Fruit fly (Drosophila melanogaster) whole organism, prepupa: ENCODE measurements around the gene gry.

Source experiments
- CG10631 ChIP-seq: fragments of 200-800 bp; sonication (Bioruptor generic); optimal IDR thresholded peaks from 2 replicates; lab custom pipeline; 2016; ENCODE audit warnings: missing biosample characterization, missing genetic modification characterization
- CG10669 ChIP-seq: fragments of 200-800 bp; sonication (Bioruptor generic); optimal IDR thresholded peaks from 3 replicates; lab custom pipeline; 2018; ENCODE audit warnings: missing biosample characterization, mild to moderate bottlenecking, missing genetic modification characterization, moderate library complexity
- CG11294 ChIP-seq: fragments of 200-800 bp; sonication (Bioruptor generic); IDR thresholded peaks from 2 replicates; pipeline ENCODE4 v1.3.6; 2022; ENCODE audit warnings: missing biosample characterization, missing genetic modification characterization
- CG11902 ChIP-seq: fragments of 200-800 bp; sonication (Bioruptor generic); optimal IDR thresholded peaks from 3 replicates; lab custom pipeline; 2016; ENCODE audit warnings: missing biosample characterization, missing genetic modification characterization
- CG15336 ChIP-seq: fragments of 200-800 bp; sonication (Bioruptor generic); IDR thresholded peaks from 2 replicates; pipeline ENCODE4 v1.3.6; 2022; ENCODE audit warnings: missing biosample characterization, missing genetic modification characterization
- CG1621 ChIP-seq: fragments of 200-800 bp; sonication (Bioruptor generic); optimal IDR thresholded peaks from 3 replicates; lab custom pipeline; 2018; ENCODE audit warnings: missing biosample characterization, mild to moderate bottlenecking, missing genetic modification characterization
- CG16779 ChIP-seq: fragments of 200-800 bp; sonication (Bioruptor generic); optimal IDR thresholded peaks from 3 replicates; lab custom pipeline; 2017; ENCODE audit warnings: missing biosample characterization, mild to moderate bottlenecking, missing genetic modification characterization
- CG3032 ChIP-seq: fragments of 200-800 bp; optimal IDR thresholded peaks from 2 replicates; lab custom pipeline; 2019; ENCODE audit warnings: missing biosample characterization, mild to moderate bottlenecking, missing genetic modification characterization, moderate library complexity
- CG31627 ChIP-seq: fragments of 200-800 bp; sonication (Bioruptor generic); optimal IDR thresholded peaks from 3 replicates; lab custom pipeline; 2016; ENCODE audit warnings: missing biosample characterization, missing genetic modification characterization
- CG32006 ChIP-seq: fragments of 200-800 bp; sonication (Bioruptor generic); optimal IDR thresholded peaks from 3 replicates; lab custom pipeline; 2017; ENCODE audit warnings: missing biosample characterization, mild to moderate bottlenecking, missing genetic modification characterization
- CG34406 ChIP-seq: fragments of 200-800 bp; sonication (Bioruptor generic); optimal IDR thresholded peaks from 3 replicates; lab custom pipeline; 2016; ENCODE audit warnings: missing biosample characterization, missing genetic modification characterization
- CG3919 ChIP-seq: fragments of 200-800 bp; sonication (Bioruptor generic); optimal IDR thresholded peaks from 3 replicates; lab custom pipeline; 2016; ENCODE audit warnings: missing biosample characterization, missing genetic modification characterization
- CG4318 ChIP-seq: fragments of 200-800 bp; sonication (Bioruptor generic); optimal IDR thresholded peaks from 3 replicates; lab custom pipeline; 2017; ENCODE audit warnings: missing biosample characterization, mild to moderate bottlenecking, missing genetic modification characterization
- CG6163 ChIP-seq: fragments of 200-800 bp; sonication (Bioruptor generic); IDR thresholded peaks from 3 replicates; pipeline ENCODE4 v1.3.6; 2022; ENCODE audit warnings: missing biosample characterization, missing genetic modification characterization
- CG6276 ChIP-seq: fragments of 200-800 bp; sonication (Bioruptor generic); optimal IDR thresholded peaks from 2 replicates; lab custom pipeline; 2017; ENCODE audit warnings: missing biosample characterization, mild to moderate bottlenecking, missing genetic modification characterization
- CG6792 ChIP-seq: fragments of 200-800 bp; sonication (Bioruptor generic); optimal IDR thresholded peaks from 3 replicates; lab custom pipeline; 2016; ENCODE audit warnings: missing biosample characterization, missing genetic modification characterization
- CG6808 ChIP-seq: fragments of 200-800 bp; sonication (Bioruptor generic); optimal IDR thresholded peaks from 3 replicates; lab custom pipeline; 2017; ENCODE audit warnings: missing biosample characterization, missing genetic modification characterization, mild to moderate bottlenecking, moderate library complexity, missing genetic modification reagents
- CG6854 ChIP-seq: fragments of 200-800 bp; sonication (Bioruptor generic); optimal IDR thresholded peaks from 2 replicates; lab custom pipeline; 2017; ENCODE audit warnings: missing biosample characterization, mild to moderate bottlenecking, missing genetic modification characterization
- CG7368 ChIP-seq: fragments of 200-800 bp; sonication (Bioruptor generic); optimal IDR thresholded peaks from 3 replicates; lab custom pipeline; 2016; ENCODE audit warnings: missing biosample characterization, missing genetic modification characterization
- CG8119 ChIP-seq: fragments of 200-800 bp; sonication (Bioruptor generic); IDR thresholded peaks from 3 replicates; pipeline ENCODE4 v1.3.6; 2022; ENCODE audit warnings: missing biosample characterization, missing genetic modification characterization
- CG8319 ChIP-seq: fragments of 200-800 bp; sonication (Bioruptor generic); optimal IDR thresholded peaks from 3 replicates; lab custom pipeline; 2016; ENCODE audit warnings: missing biosample characterization, missing genetic modification characterization
- CG8632 ChIP-seq: fragments of 200-800 bp; sonication (Bioruptor generic); optimal IDR thresholded peaks from 3 replicates; lab custom pipeline; 2016; ENCODE audit warnings: missing biosample characterization, missing genetic modification characterization
- CG9139 ChIP-seq: fragments of 200-800 bp; sonication (Bioruptor generic); optimal IDR thresholded peaks from 3 replicates; lab custom pipeline; 2017; ENCODE audit warnings: missing biosample characterization, mild to moderate bottlenecking, missing genetic modification characterization
- Eip75B ChIP-seq: fragments of 200-800 bp; sonication (Bioruptor generic); optimal IDR thresholded peaks from 3 replicates; lab custom pipeline; 2016; ENCODE audit warnings: missing biosample characterization, missing genetic modification characterization
- Eip78C ChIP-seq: fragments of 200-800 bp; sonication (Bioruptor generic); peaks from one replicate; lab custom pipeline; 2016; ENCODE audit warnings: missing biosample characterization, missing genetic modification characterization
- Eip93F ChIP-seq: fragments of 200-800 bp; sonication (Bioruptor generic); optimal IDR thresholded peaks from 2 replicates; lab custom pipeline; 2016; ENCODE audit warnings: missing biosample characterization, mild to moderate bottlenecking, missing genetic modification characterization
- Ets21C ChIP-seq: fragments of 200-800 bp; sonication (Bioruptor generic); optimal IDR thresholded peaks from 3 replicates; lab custom pipeline; 2016; ENCODE audit warnings: missing biosample characterization, missing genetic modification characterization
- Ets96B ChIP-seq: fragments of 200-800 bp; optimal IDR thresholded peaks from 2 replicates; lab custom pipeline; 2019; ENCODE audit warnings: missing biosample characterization, mild to moderate bottlenecking, missing genetic modification characterization, moderate library complexity
- Gug ChIP-seq: fragments of 200-800 bp; sonication (Bioruptor generic); IDR thresholded peaks from 2 replicates; pipeline ENCODE4 v1.3.6; 2022; ENCODE audit warnings: missing biosample characterization, missing genetic modification characterization
- Hr38 ChIP-seq: sonication (Bioruptor generic); optimal IDR thresholded peaks from 2 replicates; lab custom pipeline; 2016; ENCODE audit warnings: missing biosample characterization, missing genetic modification characterization
- Hr39 ChIP-seq: fragments of 200-800 bp; sonication (Bioruptor generic); optimal IDR thresholded peaks from 2 replicates; lab custom pipeline; 2016; ENCODE audit warnings: missing biosample characterization, missing genetic modification characterization
- Hr4 ChIP-seq: fragments of 200-800 bp; sonication (Bioruptor generic); optimal IDR thresholded peaks from 3 replicates; lab custom pipeline; 2016; ENCODE audit warnings: missing biosample characterization, missing genetic modification characterization
- Lpt ChIP-seq: fragments of 200-800 bp; sonication (Bioruptor generic); optimal IDR thresholded peaks from 3 replicates; lab custom pipeline; 2016; ENCODE audit warnings: missing biosample characterization, missing genetic modification characterization
- Met ChIP-seq: fragments of 200-800 bp; sonication (Bioruptor generic); optimal IDR thresholded peaks from 3 replicates; lab custom pipeline; 2016; ENCODE audit warnings: missing biosample characterization, missing genetic modification characterization
- OdsH ChIP-seq: fragments of 200-800 bp; sonication (Bioruptor generic); optimal IDR thresholded peaks from 3 replicates; lab custom pipeline; 2016; ENCODE audit warnings: missing biosample characterization, missing genetic modification characterization
- Sox15 ChIP-seq: fragments of 200-800 bp; sonication (Bioruptor generic); optimal IDR thresholded peaks from 3 replicates; lab custom pipeline; 2016; ENCODE audit warnings: missing biosample characterization, missing genetic modification characterization
- acj6 ChIP-seq: fragments of 200-800 bp; sonication (Bioruptor generic); optimal IDR thresholded peaks from 3 replicates; lab custom pipeline; 2016; ENCODE audit warnings: missing biosample characterization, missing genetic modification characterization
- cyc ChIP-seq: fragments of 200-800 bp; sonication (Bioruptor generic); optimal IDR thresholded peaks from 3 replicates; lab custom pipeline; 2016; ENCODE audit warnings: missing biosample characterization, missing genetic modification characterization
- dsx ChIP-seq: fragments of 200-800 bp; optimal IDR thresholded peaks from 3 replicates; lab custom pipeline; 2019; ENCODE audit warnings: missing biosample characterization, mild to moderate bottlenecking, missing genetic modification characterization, moderate library complexity; ENCODE audit not compliant: poor library complexity, severe bottlenecking
- eg ChIP-seq: fragments of 200-800 bp; sonication (Bioruptor generic); IDR thresholded peaks from 3 replicates; pipeline ENCODE4 v1.3.6; 2022; ENCODE audit warnings: missing biosample characterization, missing genetic modification characterization
- fd59A ChIP-seq: fragments of 200-800 bp; sonication (Bioruptor generic); optimal IDR thresholded peaks from 2 replicates; lab custom pipeline; 2017; ENCODE audit warnings: missing biosample characterization, mild to moderate bottlenecking, missing genetic modification characterization, missing genetic modification reagents
- fd85E ChIP-seq: fragments of 200-800 bp; sonication (Bioruptor generic); optimal IDR thresholded peaks from 3 replicates; lab custom pipeline; 2016; ENCODE audit warnings: missing biosample characterization, missing genetic modification characterization
- lz ChIP-seq: fragments of 200-800 bp; sonication (Bioruptor generic); optimal IDR thresholded peaks from 3 replicates; lab custom pipeline; 2016; ENCODE audit warnings: missing biosample characterization, missing genetic modification characterization
- net ChIP-seq: fragments of 200-800 bp; sonication (Bioruptor generic); optimal IDR thresholded peaks from 3 replicates; lab custom pipeline; 2016; ENCODE audit warnings: missing biosample characterization, missing genetic modification characterization
- pdm3 ChIP-seq: fragments of 200-800 bp; sonication (Bioruptor generic); optimal IDR thresholded peaks from 3 replicates; lab custom pipeline; 2016; ENCODE audit warnings: missing biosample characterization, missing genetic modification characterization
- spab ChIP-seq: fragments of 200-800 bp; sonication (Bioruptor generic); optimal IDR thresholded peaks from 2 replicates; lab custom pipeline; 2017; ENCODE audit warnings: missing biosample characterization, mild to moderate bottlenecking, missing genetic modification characterization, missing genetic modification reagents
- ss ChIP-seq, 2 experiments: fragments of 200-800 bp; sonication (Bioruptor generic); optimal IDR thresholded peaks; 2 replicates in 1 of 2; 3 replicates in 1 of 2; lab custom pipeline; 2017 to 2018; ENCODE audit warnings: mild to moderate bottlenecking in 2 of 2, missing biosample characterization in 2 of 2, missing genetic modification characterization in 2 of 2, moderate library complexity in 1 of 2
- topi ChIP-seq: fragments of 200-800 bp; sonication (Bioruptor generic); optimal IDR thresholded peaks from 3 replicates; lab custom pipeline; 2016; ENCODE audit warnings: missing biosample characterization, missing genetic modification characterization
- vri ChIP-seq: fragments of 200-800 bp; sonication (Bioruptor generic); optimal IDR thresholded peaks from 3 replicates; lab custom pipeline; 2016; ENCODE audit warnings: missing biosample characterization, mild to moderate bottlenecking, missing genetic modification characterization

The gry gene

DNA sequence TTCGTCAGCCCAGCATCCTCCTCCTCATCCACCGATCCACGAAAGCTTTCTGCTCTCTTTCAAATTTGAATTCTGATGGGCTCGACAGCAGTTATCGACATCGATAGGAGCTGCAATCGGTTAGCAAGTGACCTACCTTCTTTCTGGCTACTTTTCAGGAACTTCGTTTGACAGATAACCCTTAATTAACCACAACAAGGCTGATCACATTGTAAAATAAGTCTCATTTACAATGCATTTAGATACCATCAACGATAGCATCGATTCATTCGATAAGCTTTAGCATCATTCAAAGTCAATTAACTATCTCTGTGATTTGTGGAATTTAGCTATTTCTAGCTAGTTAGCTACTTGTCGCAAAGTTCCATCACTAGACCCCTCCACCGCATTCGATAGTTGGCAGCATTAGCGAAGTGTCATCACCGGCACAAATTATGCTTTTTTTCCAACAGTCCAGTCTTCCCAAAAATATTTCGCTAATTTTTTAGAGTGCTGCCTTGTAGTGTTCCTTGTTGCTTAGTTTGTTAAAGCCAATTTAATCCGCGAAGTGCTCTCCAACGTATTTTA is 20.3 kb upstream of the gry start, which contains the start of the genes MnM and Girdin (continued):
- TF ChIP-seq CG32006 (no peak), Met (GFP tag; lab: Kevin White, UChicago) (no peak), CG10669 (GFP tag; lab: Kevin White, UChicago) (no peak), CG7368 (GFP tag; lab: Kevin White, UChicago) (no peak), CG10631 (GFP tag; lab: Kevin White, UChicago) (no peak), CG6276 (GFP tag; lab: Kevin White, UChicago) (no peak), Lpt (GFP tag; lab: Kevin White, UChicago) (peak; percentile 19), Hr39 (GFP tag; lab: Kevin White, UChicago) (peak; percentile 81), CG9139 (no peak), Sox15 (GFP tag; lab: Kevin White, UChicago) (peak; percentile 38), Eip93F (GFP tag; lab: Kevin White, UChicago) (no peak), CG16779 (tag; lab: Kevin White, UChicago) (no peak), CG1621 (tag; lab: Kevin White, UChicago) (no peak), eg (GFP tag; lab: Robert Waterston, UW) (no peak), CG8632 (no peak), Gug (GFP tag; lab: Robert Waterston, UW) (peak; percentile 28; the same call in 1 of the 2 replicates), Eip75B (GFP tag; lab: Kevin White, UChicago) (no peak), CG8319 (no peak), spab (GFP tag; lab: Kevin White, UChicago) (no peak), OdsH (GFP tag; lab: Kevin White, UChicago) (no peak), Eip78C (GFP tag; lab: Kevin White, UChicago) (no peak), acj6 (GFP tag; lab: Kevin White, UChicago) (no peak), CG8119 (GFP tag; lab: Robert Waterston, UW) (no peak), CG15336 (GFP tag; lab: Robert Waterston, UW) (no peak), Ets21C (GFP tag; lab: Kevin White, UChicago) (no peak), net (GFP tag; lab: Kevin White, UChicago) (no peak), dsx (GFP tag; lab: Kevin White, UChicago) (no peak), cyc (peak; percentile 57), pdm3 (no peak), Hr38 (GFP tag; lab: Kevin White, UChicago) (no peak), CG4318 (GFP tag; lab: Kevin White, UChicago) (no peak), CG6792 (GFP tag; lab: Kevin White, UChicago) (no peak), CG3919 (no peak), topi (GFP tag; lab: Kevin White, UChicago) (no peak), CG31627 (GFP tag; lab: Kevin White, UChicago) (peak; percentile 79), Hr4 (GFP tag; lab: Kevin White, UChicago) (no peak)

DNA sequence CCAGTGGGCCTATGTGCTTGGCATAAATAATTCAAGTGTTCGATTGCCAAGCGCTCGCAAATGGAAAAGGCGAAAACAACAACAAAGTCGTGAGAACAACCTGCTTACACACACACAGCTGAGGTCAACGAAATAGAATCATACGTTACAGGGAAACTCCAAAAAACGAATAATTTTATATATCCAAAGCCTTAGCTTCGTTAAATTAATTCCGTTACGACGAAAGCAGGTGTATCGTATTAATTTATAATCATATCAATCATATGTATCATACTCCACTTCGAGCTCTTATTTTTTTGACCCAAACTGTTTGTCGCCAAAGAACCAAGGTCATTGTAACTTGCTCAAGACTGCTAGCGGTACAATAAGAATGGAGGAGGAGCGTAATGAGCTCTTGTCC is 19.4 kb upstream of the gry start:
- peak; percentile 89 for TF ChIP-seq CG34406 (GFP tag; lab: Kevin White, UChicago)
- TF ChIP-seq acj6 (GFP tag; lab: Kevin White, UChicago): peak; percentile 89
- peak; percentile 83 for TF ChIP-seq CG11902 (GFP tag; lab: Kevin White, UChicago)
- peak; percentile 91 for TF ChIP-seq CG3032
- TF ChIP-seq Sox15 (GFP tag; lab: Kevin White, UChicago): peak; percentile 77
- TF ChIP-seq CG7368 (GFP tag; lab: Kevin White, UChicago): peak; percentile 88
- peak; percentile 78 for TF ChIP-seq CG11294
- TF ChIP-seq CG6854 (GFP tag; lab: Kevin White, UChicago): peak; percentile 89
- TF ChIP-seq vri (GFP tag; lab: Kevin White, UChicago): no peak
- peak; percentile 96 for TF ChIP-seq CG6163 (GFP tag; lab: Robert Waterston, UW)
- TF ChIP-seq CG16779 (tag; lab: Kevin White, UChicago): peak; percentile 82
- TF ChIP-seq CG8632: peak; percentile 90
- peak; percentile 90 for TF ChIP-seq pdm3
- peak; percentile 85 for TF ChIP-seq CG32006
- peak; percentile 94 for TF ChIP-seq CG3919
- TF ChIP-seq fd85E: peak; percentile 67
- peak; percentile 84 for TF ChIP-seq CG8119 (GFP tag; lab: Robert Waterston, UW)
- TF ChIP-seq Met (GFP tag; lab: Kevin White, UChicago): peak; percentile 93
- peak; percentile 88 for TF ChIP-seq Ets21C (GFP tag; lab: Kevin White, UChicago)
- no peak for TF ChIP-seq Hr38 (GFP tag; lab: Kevin White, UChicago)
- TF ChIP-seq Eip78C (GFP tag; lab: Kevin White, UChicago): peak; percentile 98
- peak; percentile 93 for TF ChIP-seq CG10669 (GFP tag; lab: Kevin White, UChicago)
- TF ChIP-seq Ets96B (tag; lab: Kevin White, UChicago): peak; percentile 95
- TF ChIP-seq CG6808: peak; percentile 91
- peak; percentile 85 for TF ChIP-seq fd59A (GFP tag; lab: Kevin White, UChicago)
- peak; percentile 93 for TF ChIP-seq lz (GFP tag; lab: Kevin White, UChicago)
- peak in 1 of 2 experiments; percentile 89 for TF ChIP-seq ss (GFP tag; optimal IDR thresholded peaks at IDR 0.05; lab: Kevin White, UChicago)
- peak; percentile 88 for TF ChIP-seq CG15336 (GFP tag; lab: Robert Waterston, UW)
